In genomic region chr3L:9864275-9865052, dm6 we compare ENCODE assay signal across 2 fruit fly cellular contexts.
TF ChIP-seq lines count a peak whose summit lies in the region.

Gene iPLA2-VIA, minus strand, starts transcription at chr3L:9864349.
Gene Ciz1, plus strand, starts transcription at chr3L:9864639.

TF ChIP-seq in whole organism, embryonic, 481 proteins besides CTCF, POLR2A, EP300 and RAD21 (continued from another document and continues in another):
- TF ChIP-seq nerfin-1 (tag; optimal IDR thresholded peaks at IDR 0.05; lab: Kevin White, UChicago) = peak; percentile 1
- peak; percentile 52 for TF ChIP-seq CG17829 (tag; optimal IDR thresholded peaks at IDR 0.05; lab: Kevin White, UChicago)
- TF ChIP-seq Sin3A (optimal IDR thresholded peaks at IDR 0.05; lab: Kevin White, UChicago) = peak; percentile 93
- no peak for TF ChIP-seq CG15011 (GFP tag; optimal IDR thresholded peaks at IDR 0.05; lab: Kevin White, UChicago)
- TF ChIP-seq CG8765 (GFP tag; IDR thresholded peaks at IDR 0.05; lab: Robert Waterston, UW) = no peak
- TF ChIP-seq trem (tag; optimal IDR thresholded peaks at IDR 0.05; lab: Kevin White, UChicago) = peak; percentile 83
- no peak for TF ChIP-seq CG1233 (GFP tag; optimal IDR thresholded peaks at IDR 0.05; lab: Kevin White, UChicago)
- no peak for TF ChIP-seq CG32767 (GFP tag; IDR thresholded peaks at IDR 0.05; lab: Robert Waterston, UW)
- TF ChIP-seq CG2678 (tag; optimal IDR thresholded peaks at IDR 0.05; lab: Kevin White, UChicago) = no peak
- no peak for TF ChIP-seq Mrtf (GFP tag; IDR thresholded peaks at IDR 0.05; lab: Robert Waterston, UW)
- no peak for TF ChIP-seq disco-r (GFP tag; optimal IDR thresholded peaks at IDR 0.05; lab: Kevin White, UChicago)
- TF ChIP-seq CG8359 (GFP tag; optimal IDR thresholded peaks at IDR 0.05; lab: Kevin White, UChicago; ENCODE audit: borderline replicate concordance) = no peak
- TF ChIP-seq CG4854 (GFP tag; optimal IDR thresholded peaks at IDR 0.05; lab: Kevin White, UChicago) = no peak
- TF ChIP-seq Hr39 (optimal IDR thresholded peaks at IDR 0.05; lab: Kevin White, UChicago) = no peak
- peak; percentile 48 for TF ChIP-seq zen (tag; optimal IDR thresholded peaks at IDR 0.05; lab: Kevin White, UChicago)
- peak; percentile 4 for TF ChIP-seq Sry-β (GFP tag; optimal IDR thresholded peaks at IDR 0.05; lab: Kevin White, UChicago)
- no peak for TF ChIP-seq CG3065 (GFP tag; optimal IDR thresholded peaks at IDR 0.05; lab: Kevin White, UChicago)
- TF ChIP-seq CG11456 (GFP tag; IDR thresholded peaks at IDR 0.05; lab: Robert Waterston, UW) = no peak
- 0 out of 2 replicates have a peak, but pooled peaks have one; percentile 47 for TF ChIP-seq CG42726 (GFP tag; IDR thresholded peaks at IDR 0.05; lab: Robert Waterston, UW; ENCODE audit: partially characterized antibody)
- no peak for TF ChIP-seq Gsc (GFP tag; IDR thresholded peaks at IDR 0.05; lab: Robert Waterston, UW)
- TF ChIP-seq Doc2 (GFP tag; IDR thresholded peaks at IDR 0.05; lab: Robert Waterston, UW) = no peak
- no peak for TF ChIP-seq Neu2 (GFP tag; optimal IDR thresholded peaks at IDR 0.05; lab: Kevin White, UChicago; ENCODE audit: borderline replicate concordance)
- TF ChIP-seq HLHmδ (GFP tag; optimal IDR thresholded peaks at IDR 0.05; lab: Kevin White, UChicago) = no peak
- TF ChIP-seq Xrp1 (GFP tag; IDR thresholded peaks at IDR 0.05; lab: Robert Waterston, UW) = no peak
- no peak for TF ChIP-seq CG5245 (GFP tag; optimal IDR thresholded peaks at IDR 0.05; lab: Kevin White, UChicago)
- TF ChIP-seq CG12769 (tag; optimal IDR thresholded peaks at IDR 0.05; lab: Kevin White, UChicago) = no peak
- no peak for TF ChIP-seq Myb (GFP tag; optimal IDR thresholded peaks at IDR 0.05; lab: Kevin White, UChicago)
- no peak for TF ChIP-seq sr (GFP tag; IDR thresholded peaks at IDR 0.05; lab: Robert Waterston, UW)
- TF ChIP-seq Trl (optimal IDR thresholded peaks at IDR 0.05; lab: Kevin White, UChicago) = no peak
- no peak for TF ChIP-seq Trl (GFP tag; optimal IDR thresholded peaks at IDR 0.05; lab: Kevin White, UChicago)
- TF ChIP-seq CG4820 (GFP tag; optimal IDR thresholded peaks at IDR 0.05; lab: Kevin White, UChicago) = no peak
- no peak for TF ChIP-seq Ravus (GFP tag; IDR thresholded peaks at IDR 0.05; lab: Robert Waterston, UW)
- no peak for TF ChIP-seq Dip2 (GFP tag; IDR thresholded peaks at IDR 0.05; lab: Robert Waterston, UW)
- no peak for TF ChIP-seq B-H1 (GFP tag; IDR thresholded peaks at IDR 0.05; lab: Robert Waterston, UW)
- TF ChIP-seq tup (GFP tag; optimal IDR thresholded peaks at IDR 0.05; lab: Kevin White, UChicago) = no peak
- TF ChIP-seq ssp (GFP tag; IDR thresholded peaks at IDR 0.05; lab: Robert Waterston, UW) = 0 out of 2 replicates have a peak, but pooled peaks have one; percentile 11
- no peak for TF ChIP-seq NC2α (GFP tag; optimal IDR thresholded peaks at IDR 0.05; lab: Kevin White, UChicago)
- no peak for TF ChIP-seq CG3407 (GFP tag; optimal IDR thresholded peaks at IDR 0.05; lab: Kevin White, UChicago)
- no peak for TF ChIP-seq slp2 (GFP tag; optimal IDR thresholded peaks at IDR 0.05; lab: Kevin White, UChicago)
- TF ChIP-seq prd (optimal IDR thresholded peaks at IDR 0.05; lab: Kevin White, UChicago) = no peak
- TF ChIP-seq prd (GFP tag; IDR thresholded peaks at IDR 0.05; lab: Robert Waterston, UW) = peak; percentile 45; the same call in 1 of the 3 replicates
- TF ChIP-seq CG13894 (tag; optimal IDR thresholded peaks at IDR 0.05; lab: Kevin White, UChicago) = no peak
- TF ChIP-seq MBD-R2 (GFP tag; IDR thresholded peaks at IDR 0.05; lab: Robert Waterston, UW) = peak; percentile 53
- TF ChIP-seq CG17359 (tag; optimal IDR thresholded peaks at IDR 0.05; lab: Kevin White, UChicago) = no peak
- no peak for TF ChIP-seq Hmr (GFP tag; optimal IDR thresholded peaks at IDR 0.05; lab: Kevin White, UChicago)
- TF ChIP-seq Awh (GFP tag; IDR thresholded peaks at IDR 0.05; lab: Robert Waterston, UW) = no peak
- TF ChIP-seq CG11247 (GFP tag; IDR thresholded peaks at IDR 0.05; lab: Robert Waterston, UW) = no peak
- TF ChIP-seq MTF-1 (GFP tag; optimal IDR thresholded peaks at IDR 0.05; lab: Kevin White, UChicago; ENCODE audit: borderline replicate concordance) = no peak
- TF ChIP-seq usp (GFP tag; optimal IDR thresholded peaks at IDR 0.05; lab: Kevin White, UChicago) = no peak
- no peak for TF ChIP-seq tap (tag; optimal IDR thresholded peaks at IDR 0.05; lab: Kevin White, UChicago)
- TF ChIP-seq esg (GFP tag; conservative IDR thresholded peaks at IDR 0.05; lab: Robert Waterston, UW) = no peak
- peak; percentile 62 for TF ChIP-seq Ets97D (GFP tag; optimal IDR thresholded peaks at IDR 0.05; lab: Kevin White, UChicago)
- peak; percentile 22; the same call in 1 of the 2 replicates for TF ChIP-seq sob (GFP tag; IDR thresholded peaks at IDR 0.05; lab: Robert Waterston, UW)
- peak; percentile 90 for TF ChIP-seq CG14710 (tag; optimal IDR thresholded peaks at IDR 0.05; lab: Kevin White, UChicago)
- no peak for TF ChIP-seq az2 (GFP tag; optimal IDR thresholded peaks at IDR 0.05; lab: Kevin White, UChicago)
- no peak for TF ChIP-seq sc (optimal IDR thresholded peaks at IDR 0.05; lab: Kevin White, UChicago)
- TF ChIP-seq sc (GFP tag; optimal IDR thresholded peaks at IDR 0.05; lab: Kevin White, UChicago) = no peak
- TF ChIP-seq Usf (GFP tag; optimal IDR thresholded peaks at IDR 0.05; lab: Kevin White, UChicago) = no peak
- no peak for TF ChIP-seq CG6272 (GFP tag; IDR thresholded peaks at IDR 0.05; lab: Robert Waterston, UW)
- peak; percentile 62 for TF ChIP-seq CG15514 (GFP tag; optimal IDR thresholded peaks at IDR 0.05; lab: Kevin White, UChicago)
- no peak for TF ChIP-seq CG31224 (GFP tag; IDR thresholded peaks at IDR 0.05; lab: Robert Waterston, UW)
- no peak for TF ChIP-seq Tbp (GFP tag; optimal IDR thresholded peaks at IDR 0.05; lab: Kevin White, UChicago)
- peak; percentile 24 for TF ChIP-seq exex (tag; optimal IDR thresholded peaks at IDR 0.05; lab: Kevin White, UChicago)
- no peak for TF ChIP-seq CG6175 (GFP tag; IDR thresholded peaks at IDR 0.05; lab: Robert Waterston, UW)
- no peak for TF ChIP-seq chn (GFP tag; optimal IDR thresholded peaks at IDR 0.05; lab: Kevin White, UChicago)
- TF ChIP-seq pros (GFP tag; optimal IDR thresholded peaks at IDR 0.05; lab: Kevin White, UChicago) = no peak
- TF ChIP-seq YL-1 (GFP tag; optimal IDR thresholded peaks at IDR 0.05; lab: Kevin White, UChicago) = peak; percentile 37
- TF ChIP-seq Atf3 (GFP tag; optimal IDR thresholded peaks at IDR 0.05; lab: Kevin White, UChicago) = no peak
- TF ChIP-seq otp (GFP tag; IDR thresholded peaks at IDR 0.05; lab: Robert Waterston, UW) = no peak

TF ChIP-seq in whole organism, prepupa, 60 proteins besides CTCF, POLR2A, EP300 and RAD21 (continued from another document):
- no peak for TF ChIP-seq Smox (GFP tag; optimal IDR thresholded peaks at IDR 0.05; lab: Kevin White, UChicago)
- no peak for TF ChIP-seq Met (GFP tag; optimal IDR thresholded peaks at IDR 0.05; lab: Kevin White, UChicago)
- no peak for TF ChIP-seq topi (GFP tag; optimal IDR thresholded peaks at IDR 0.05; lab: Kevin White, UChicago)
- no peak for TF ChIP-seq CG6808 (GFP tag; optimal IDR thresholded peaks at IDR 0.05; lab: Kevin White, UChicago)
- TF ChIP-seq fd85E (GFP tag; optimal IDR thresholded peaks at IDR 0.05; lab: Kevin White, UChicago) = no peak
- no peak for TF ChIP-seq pdm3 (GFP tag; optimal IDR thresholded peaks at IDR 0.05; lab: Kevin White, UChicago)
- TF ChIP-seq CG15336 (GFP tag; IDR thresholded peaks at IDR 0.05; lab: Robert Waterston, UW) = no peak
- TF ChIP-seq CG4318 (GFP tag; optimal IDR thresholded peaks at IDR 0.05; lab: Kevin White, UChicago) = no peak
- TF ChIP-seq acj6 (GFP tag; optimal IDR thresholded peaks at IDR 0.05; lab: Kevin White, UChicago) = no peak
- TF ChIP-seq CG6276 (GFP tag; optimal IDR thresholded peaks at IDR 0.05; lab: Kevin White, UChicago) = no peak
- peak; percentile 20 for TF ChIP-seq esn (GFP tag; optimal IDR thresholded peaks at IDR 0.05; lab: Kevin White, UChicago)
- TF ChIP-seq Gug (GFP tag; IDR thresholded peaks at IDR 0.05; lab: Robert Waterston, UW) = no peak
- TF ChIP-seq Blimp-1 (GFP tag; optimal IDR thresholded peaks at IDR 0.05; lab: Kevin White, UChicago) = no peak
- no peak for TF ChIP-seq svp (GFP tag; lab: Kevin White, UChicago)
- no peak for TF ChIP-seq Sox15 (GFP tag; optimal IDR thresholded peaks at IDR 0.05; lab: Kevin White, UChicago)
- no peak for TF ChIP-seq CG11902 (GFP tag; optimal IDR thresholded peaks at IDR 0.05; lab: Kevin White, UChicago)
- no peak for TF ChIP-seq CG8632 (GFP tag; optimal IDR thresholded peaks at IDR 0.05; lab: Kevin White, UChicago)
- TF ChIP-seq CG31627 (GFP tag; optimal IDR thresholded peaks at IDR 0.05; lab: Kevin White, UChicago) = peak; percentile 13
- TF ChIP-seq fd59A (GFP tag; optimal IDR thresholded peaks at IDR 0.05; lab: Kevin White, UChicago) = no peak
- TF ChIP-seq CG34406 (GFP tag; optimal IDR thresholded peaks at IDR 0.05; lab: Kevin White, UChicago) = no peak
- no peak for TF ChIP-seq CG11762 (GFP tag; optimal IDR thresholded peaks at IDR 0.05; lab: Kevin White, UChicago; ENCODE audit: insufficient read depth)
- TF ChIP-seq CG8119 (GFP tag; IDR thresholded peaks at IDR 0.05; lab: Robert Waterston, UW) = no peak
- TF ChIP-seq CG10669 (GFP tag; optimal IDR thresholded peaks at IDR 0.05; lab: Kevin White, UChicago) = no peak
- TF ChIP-seq Sox14 (GFP tag; optimal IDR thresholded peaks at IDR 0.05; lab: Kevin White, UChicago) = peak; percentile 46
- TF ChIP-seq CG8319 (GFP tag; optimal IDR thresholded peaks at IDR 0.05; lab: Kevin White, UChicago) = no peak
- TF ChIP-seq Hr39 (GFP tag; optimal IDR thresholded peaks at IDR 0.05; lab: Kevin White, UChicago) = no peak
- TF ChIP-seq vri (GFP tag; optimal IDR thresholded peaks at IDR 0.05; lab: Kevin White, UChicago) = no peak
- TF ChIP-seq dsx (GFP tag; optimal IDR thresholded peaks at IDR 0.05; lab: Kevin White, UChicago; ENCODE audit: poor library complexity, severe bottlenecking) = peak; percentile 19
- no peak for TF ChIP-seq salr (GFP tag; optimal IDR thresholded peaks at IDR 0.05; lab: Kevin White, UChicago)
- TF ChIP-seq Lpt (GFP tag; optimal IDR thresholded peaks at IDR 0.05; lab: Kevin White, UChicago) = no peak
- TF ChIP-seq CG6792 (GFP tag; optimal IDR thresholded peaks at IDR 0.05; lab: Kevin White, UChicago) = no peak
- TF ChIP-seq Hr4 (GFP tag; optimal IDR thresholded peaks at IDR 0.05; lab: Kevin White, UChicago) = no peak
